Fruit fly (Drosophila melanogaster) whole organism, embryonic: ENCODE data around the gene LysRS.

ENCODE experiments used
- Aef1 ChIP-seq: fragments of 200-800 bp; sonication (Bioruptor generic); IDR thresholded peaks from 3 replicates; pipeline ENCODE4 v1.3.6; 2022; ENCODE audit warnings: missing biosample characterization, missing genetic modification characterization
- Bgb ChIP-seq: fragments of 200-800 bp; sonication (Bioruptor generic); IDR thresholded peaks from 2 replicates; pipeline ENCODE4 v1.3.6; 2022; ENCODE audit warnings: missing biosample characterization, missing genetic modification characterization; ENCODE audit not compliant: partially characterized antibody
- CG10209 ChIP-seq: fragments of 200-800 bp; sonication (Bioruptor generic); optimal IDR thresholded peaks from 3 replicates; lab custom pipeline; 2017; ENCODE audit warnings: missing biosample characterization, mild to moderate bottlenecking, missing genetic modification characterization, missing genetic modification reagents
- CG11696 ChIP-seq: fragments of 200-800 bp; sonication (Bioruptor generic); IDR thresholded peaks from 2 replicates; pipeline ENCODE4 v1.3.6; 2022; ENCODE audit warnings: missing biosample characterization, missing genetic modification characterization
- CG13296 ChIP-seq: fragments of 200-800 bp; sonication (Bioruptor generic); optimal IDR thresholded peaks from 3 replicates; lab custom pipeline; 2018; ENCODE audit warnings: missing biosample characterization, mild to moderate bottlenecking, missing genetic modification characterization
- CG14710 ChIP-seq: fragments of 200-800 bp; sonication (Bioruptor generic); optimal IDR thresholded peaks from 3 replicates; lab custom pipeline; 2019; ENCODE audit warnings: missing biosample characterization, mild to moderate bottlenecking, missing genetic modification characterization, moderate library complexity
- CG15011 ChIP-seq: fragments of 200-800 bp; sonication (Bioruptor generic); optimal IDR thresholded peaks from 3 replicates; lab custom pipeline; 2018; ENCODE audit warnings: missing biosample characterization, mild to moderate bottlenecking, missing genetic modification characterization
- CG15269 ChIP-seq: fragments of 200-800 bp; sonication (Bioruptor generic); optimal IDR thresholded peaks from 2 replicates; lab custom pipeline; 2018; ENCODE audit warnings: missing biosample characterization, mild to moderate bottlenecking, missing genetic modification characterization, moderate library complexity
- CG1792 ChIP-seq: fragments of 200-800 bp; sonication (Bioruptor generic); optimal IDR thresholded peaks from 2 replicates; lab custom pipeline; 2016; ENCODE audit warnings: missing biosample characterization, missing genetic modification characterization
- CG18764 ChIP-seq: fragments of 200-800 bp; sonication (Bioruptor generic); optimal IDR thresholded peaks from 3 replicates; lab custom pipeline; 2016; ENCODE audit warnings: missing biosample characterization, missing genetic modification characterization
- CG2202 ChIP-seq: fragments of 200-800 bp; sonication (Bioruptor generic); optimal IDR thresholded peaks from 2 replicates; lab custom pipeline; 2018; ENCODE audit warnings: missing biosample characterization, mild to moderate bottlenecking, missing genetic modification characterization
- CG31224 ChIP-seq: fragments of 200-800 bp; sonication (Bioruptor generic); IDR thresholded peaks from 2 replicates; pipeline ENCODE4 v1.3.6; 2022; ENCODE audit warnings: missing biosample characterization, missing genetic modification characterization
- CG32772 ChIP-seq: fragments of 200-800 bp; sonication (Bioruptor generic); IDR thresholded peaks from 2 replicates; pipeline ENCODE4 v1.3.6; 2022; ENCODE audit warnings: missing biosample characterization, missing genetic modification characterization
- CG3407 ChIP-seq: fragments of 200-800 bp; sonication (Bioruptor generic); optimal IDR thresholded peaks from 2 replicates; lab custom pipeline; 2018; ENCODE audit warnings: missing biosample characterization, mild to moderate bottlenecking, missing genetic modification characterization
- CG34422 ChIP-seq: fragments of 200-800 bp; sonication (Bioruptor generic); IDR thresholded peaks from 3 replicates; pipeline ENCODE4 v1.3.6; 2022; ENCODE audit warnings: missing biosample characterization, missing genetic modification characterization
- CG3847 ChIP-seq: fragments of 200-800 bp; sonication (Bioruptor generic); IDR thresholded peaks from 2 replicates; pipeline ENCODE4 v1.3.6; 2022; ENCODE audit warnings: missing biosample characterization, missing genetic modification characterization
- CG4424 ChIP-seq: fragments of 200-800 bp; sonication (Bioruptor generic); optimal IDR thresholded peaks from 3 replicates; lab custom pipeline; 2016; ENCODE audit warnings: missing biosample characterization, missing genetic modification characterization
- CG7271 ChIP-seq: fragments of 200-800 bp; sonication (Bioruptor generic); optimal IDR thresholded peaks from 2 replicates; lab custom pipeline; 2018; ENCODE audit warnings: missing biosample characterization, mild to moderate bottlenecking, missing genetic modification characterization, moderate library complexity
- CG8281 ChIP-seq: fragments of 200-800 bp; sonication (Bioruptor generic); optimal IDR thresholded peaks from 2 replicates; lab custom pipeline; 2018; ENCODE audit warnings: missing biosample characterization, mild to moderate bottlenecking, missing genetic modification characterization, moderate library complexity
- CG8478 ChIP-seq: fragments of >200 bp; optimal IDR thresholded peaks from 2 replicates; lab custom pipeline; 2018
- CG9932 ChIP-seq: fragments of 200-800 bp; sonication (Bioruptor generic); IDR thresholded peaks from 2 replicates; pipeline ENCODE4 v1.3.6; 2022; ENCODE audit warnings: missing biosample characterization, missing genetic modification characterization
- CoRest ChIP-seq: fragments of 200-800 bp; sonication (Bioruptor generic); optimal IDR thresholded peaks from 3 replicates; lab custom pipeline; 2018; ENCODE audit warnings: missing biosample characterization, mild to moderate bottlenecking, missing genetic modification characterization, moderate library complexity
- D ChIP-seq, 2 experiments: fragments of 200-800 bp in 1 of 2; fragments of >200 bp in 1 of 2; sonication (Bioruptor generic) in 1 of 2; optimal IDR thresholded peaks; 2 replicates in 1 of 2; 3 replicates in 1 of 2; lab custom pipeline; 2017; ENCODE audit warnings: mild to moderate bottlenecking in 1 of 2, missing biosample characterization in 1 of 2, missing genetic modification characterization in 1 of 2, missing genetic modification reagents in 1 of 2
- Dip2 ChIP-seq: fragments of 200-800 bp; sonication (Bioruptor generic); IDR thresholded peaks from 2 replicates; pipeline ENCODE4 v1.3.6; 2022; ENCODE audit warnings: missing biosample characterization, missing genetic modification characterization
- Drgx ChIP-seq: fragments of 200-800 bp; sonication (Bioruptor generic); IDR thresholded peaks from 2 replicates; pipeline ENCODE4 v1.3.6; 2022; ENCODE audit warnings: missing biosample characterization, missing genetic modification characterization
- Hmr ChIP-seq: fragments of 200-800 bp; sonication (Bioruptor generic); optimal IDR thresholded peaks from 3 replicates; lab custom pipeline; 2017; ENCODE audit warnings: mild to moderate bottlenecking, missing biosample characterization, missing genetic modification reagents, missing genetic modification characterization
- Hsf ChIP-seq: fragments of 200-800 bp; sonication (Bioruptor generic); optimal IDR thresholded peaks from 3 replicates; lab custom pipeline; 2016; ENCODE audit warnings: missing biosample characterization, missing genetic modification characterization
- Myb ChIP-seq: fragments of 200-800 bp; sonication (Bioruptor generic); optimal IDR thresholded peaks from 2 replicates; lab custom pipeline; 2016; ENCODE audit warnings: missing biosample characterization, missing genetic modification characterization
- Nf-YB ChIP-seq: fragments of 200-800 bp; sonication (Bioruptor generic); optimal IDR thresholded peaks from 3 replicates; lab custom pipeline; 2019; ENCODE audit warnings: missing biosample characterization, mild to moderate bottlenecking, missing genetic modification characterization, moderate library complexity
- Scr ChIP-seq: fragments of 200-800 bp; sonication (Bioruptor generic); IDR thresholded peaks from 2 replicates; pipeline ENCODE4 v1.3.6; 2022; ENCODE audit warnings: missing biosample characterization, missing genetic modification characterization; ENCODE audit not compliant: partially characterized antibody
- ab ChIP-seq: fragments of 200-800 bp; sonication (Bioruptor generic); optimal IDR thresholded peaks from 2 replicates; lab custom pipeline; 2016; ENCODE audit warnings: missing biosample characterization, missing genetic modification characterization
- bsh ChIP-seq, 2 experiments: fragments of 200-800 bp; sonication (Bioruptor generic); optimal IDR thresholded peaks; 2 replicates each; lab custom pipeline; 2017 to 2018; ENCODE audit warnings: mild to moderate bottlenecking in 2 of 2, missing biosample characterization in 2 of 2, missing genetic modification characterization in 2 of 2, moderate library complexity in 1 of 2
- chinmo ChIP-seq: fragments of 200-800 bp; sonication (Bioruptor generic); IDR thresholded peaks from 4 replicates; pipeline ENCODE4 v1.3.6; 2022; ENCODE audit warnings: missing biosample characterization, missing genetic modification characterization; ENCODE audit not compliant: partially characterized antibody
- corto ChIP-seq: fragments of 200-800 bp; sonication (Bioruptor generic); optimal IDR thresholded peaks from 2 replicates; lab custom pipeline; 2016; ENCODE audit warnings: missing biosample characterization, mild to moderate bottlenecking, missing genetic modification characterization, moderate library complexity
- crp ChIP-seq, 2 experiments: fragments of 200-800 bp; sonication (Bioruptor generic); optimal IDR thresholded peaks; 2 replicates in 1 of 2; 3 replicates in 1 of 2; lab custom pipeline; 2017; ENCODE audit warnings: missing biosample characterization in 2 of 2, missing genetic modification characterization in 2 of 2, mild to moderate bottlenecking in 1 of 2, moderate library complexity in 1 of 2
- dan ChIP-seq: fragments of 200-800 bp; sonication (Bioruptor generic); IDR thresholded peaks from 2 replicates; pipeline ENCODE4 v1.3.6; 2022; ENCODE audit warnings: missing biosample characterization, missing genetic modification characterization
- dmrt99B ChIP-seq: fragments of 200-800 bp; sonication (Bioruptor generic); optimal IDR thresholded peaks from 2 replicates; lab custom pipeline; 2018; ENCODE audit warnings: missing biosample characterization, mild to moderate bottlenecking, missing genetic modification characterization, moderate library complexity
- esg ChIP-seq: fragments of 200-800 bp; sonication (Bioruptor generic); conservative IDR thresholded peaks from 2 replicates; pipeline ENCODE4 v1.3.6; 2022; ENCODE audit warnings: missing biosample characterization, missing genetic modification characterization
- jing ChIP-seq: fragments of 200-800 bp; sonication (Bioruptor generic); optimal IDR thresholded peaks from 2 replicates; lab custom pipeline; 2018; ENCODE audit warnings: missing biosample characterization, mild to moderate bottlenecking, missing genetic modification characterization
- klu ChIP-seq: fragments of 200-800 bp; sonication (Bioruptor generic); IDR thresholded peaks from 2 replicates; pipeline ENCODE4 v1.3.6; 2022; ENCODE audit warnings: missing biosample characterization, missing genetic modification characterization
- lbe ChIP-seq: fragments of 200-800 bp; sonication (Bioruptor generic); optimal IDR thresholded peaks from 2 replicates; lab custom pipeline; 2016; ENCODE audit warnings: missing biosample characterization, mild to moderate bottlenecking, missing genetic modification characterization
- maf-S ChIP-seq: fragments of 200-800 bp; sonication (Bioruptor generic); optimal IDR thresholded peaks from 2 replicates; lab custom pipeline; 2016; ENCODE audit warnings: missing biosample characterization, missing genetic modification characterization
- otp ChIP-seq: fragments of 200-800 bp; sonication (Bioruptor generic); IDR thresholded peaks from 3 replicates; pipeline ENCODE4, ENCODE4 v1.3.6; 2022; ENCODE audit warnings: missing biosample characterization, missing genetic modification characterization
- pita ChIP-seq: fragments of 200-800 bp; sonication (Bioruptor generic); optimal IDR thresholded peaks from 2 replicates; lab custom pipeline; 2017; ENCODE audit warnings: missing biosample characterization, mild to moderate bottlenecking, missing genetic modification characterization
- pros ChIP-seq: fragments of 200-800 bp; sonication (Bioruptor generic); optimal IDR thresholded peaks from 3 replicates; lab custom pipeline; 2019; ENCODE audit warnings: missing biosample characterization, mild to moderate bottlenecking, missing genetic modification characterization, moderate library complexity
- run ChIP-seq: fragments of 200-800 bp; sonication (Bioruptor generic); optimal IDR thresholded peaks from 3 replicates; lab custom pipeline; 2018; ENCODE audit warnings: missing biosample characterization, mild to moderate bottlenecking, missing genetic modification characterization
- sens-2 ChIP-seq: fragments of 200-800 bp; sonication (Bioruptor generic); IDR thresholded peaks from 2 replicates; pipeline ENCODE4 v1.3.6; 2022; ENCODE audit warnings: missing biosample characterization, missing genetic modification characterization
- sisA ChIP-seq: fragments of 200-800 bp; sonication (Bioruptor generic); IDR thresholded peaks from 2 replicates; pipeline ENCODE4 v1.3.6; 2022; ENCODE audit warnings: missing biosample characterization, missing genetic modification characterization
- tin ChIP-seq: fragments of 200-800 bp; sonication (Bioruptor generic); optimal IDR thresholded peaks from 3 replicates; lab custom pipeline; 2016; ENCODE audit warnings: missing biosample characterization, missing genetic modification characterization
- usp ChIP-seq: fragments of >200 bp; optimal IDR thresholded peaks from 2 replicates; lab custom pipeline; 2017; ENCODE audit warnings: missing biosample characterization, missing genetic modification characterization

The LysRS gene

DNA sequence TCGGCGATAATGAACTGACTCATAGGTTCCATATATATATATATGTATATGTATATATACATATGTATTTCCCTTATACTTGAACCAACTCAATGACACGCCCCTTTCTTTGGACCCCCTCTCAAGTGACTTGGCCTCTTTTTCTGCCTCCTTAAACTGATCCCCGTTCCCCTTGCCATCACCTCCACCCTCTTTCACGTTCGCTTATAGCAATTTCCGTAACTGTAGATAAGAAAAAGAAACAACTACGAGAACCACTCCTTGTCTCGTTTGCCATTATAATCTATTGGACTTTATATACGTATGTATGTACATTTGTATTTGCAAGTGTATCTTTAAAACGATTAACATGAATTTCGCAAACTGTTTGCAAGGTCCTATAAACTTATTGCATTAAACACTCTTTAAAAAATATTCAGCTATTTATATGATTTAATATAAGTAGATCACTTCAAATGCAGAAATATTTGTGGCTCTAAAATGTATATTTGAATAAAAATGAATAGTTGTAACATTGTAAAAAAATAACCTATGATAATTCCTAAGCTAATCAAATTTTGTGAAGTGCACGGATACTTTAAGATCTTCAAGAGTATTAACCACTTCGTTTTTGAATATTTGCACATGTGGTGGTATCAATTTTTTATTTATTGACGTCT is 25.9 kb downstream of the LysRS start (continued):
- TF ChIP-seq lbe (GFP tag; lab: Kevin White, UChicago), result peak; percentile 44
- no peak for TF ChIP-seq crp (GFP tag; optimal IDR thresholded peaks at IDR 0.05; lab: Kevin White, UChicago)
- no peak for TF ChIP-seq CG18764 (GFP tag; lab: Kevin White, UChicago)
- peak; percentile 10 for TF ChIP-seq CG8281 (tag; lab: Kevin White, UChicago)
- no peak for TF ChIP-seq Hsf (GFP tag; lab: Kevin White, UChicago)
- TF ChIP-seq CG32772 (GFP tag; lab: Robert Waterston, UW), result no peak
- TF ChIP-seq bsh (GFP tag; optimal IDR thresholded peaks at IDR 0.05; lab: Kevin White, UChicago), result peak in 1 of 2 experiments; percentile 14
- TF ChIP-seq CG4424 (GFP tag; lab: Kevin White, UChicago), result no peak
- no peak for TF ChIP-seq CG3407 (GFP tag; lab: Kevin White, UChicago)
- TF ChIP-seq CG8478 (lab: Kevin White, UChicago), result no peak
- TF ChIP-seq Drgx (GFP tag; lab: Robert Waterston, UW), result peak; percentile 51; the same call in 1 of the 2 replicates
- no peak for TF ChIP-seq esg (GFP tag; lab: Robert Waterston, UW)
- TF ChIP-seq CG31224 (GFP tag; lab: Robert Waterston, UW), result no peak
- no peak for TF ChIP-seq run
- TF ChIP-seq CG11696, result no peak
- TF ChIP-seq maf-S (GFP tag; lab: Kevin White, UChicago), result no peak
- TF ChIP-seq CG3847 (GFP tag; lab: Robert Waterston, UW), result no peak
- TF ChIP-seq CG10209 (GFP tag; lab: Kevin White, UChicago), result no peak
- no peak for TF ChIP-seq pita (GFP tag; lab: Kevin White, UChicago)
- no peak for TF ChIP-seq chinmo (GFP tag; lab: Robert Waterston, UW)
- no peak for TF ChIP-seq CG7271 (tag; lab: Kevin White, UChicago)
- no peak for TF ChIP-seq CG2202 (tag; lab: Kevin White, UChicago)
- peak; percentile 8 for TF ChIP-seq CG13296
- TF ChIP-seq ab (GFP tag; lab: Kevin White, UChicago), result no peak
- TF ChIP-seq CG15011 (GFP tag; lab: Kevin White, UChicago), result peak; percentile 36
- no peak for TF ChIP-seq Scr (GFP tag; lab: Robert Waterston, UW)
- no peak for TF ChIP-seq CG9932 (GFP tag; lab: Robert Waterston, UW)
- TF ChIP-seq klu (GFP tag; lab: Robert Waterston, UW), result no peak
- TF ChIP-seq CG15269 (tag; lab: Kevin White, UChicago), result peak; percentile 6
- TF ChIP-seq CG14710 (tag; lab: Kevin White, UChicago), result no peak
- TF ChIP-seq Aef1 (GFP tag; lab: Robert Waterston, UW), result no peak
- peak; percentile 70 for TF ChIP-seq Hmr
- TF ChIP-seq dan (GFP tag; lab: Robert Waterston, UW), result no peak
- no peak for TF ChIP-seq tin (GFP tag; lab: Kevin White, UChicago)
- TF ChIP-seq corto, result no peak
- no peak for TF ChIP-seq CG1792 (GFP tag; lab: Kevin White, UChicago)
- TF ChIP-seq Nf-YB (GFP tag; lab: Kevin White, UChicago), result no peak
- no peak for TF ChIP-seq pros (GFP tag; lab: Kevin White, UChicago)
- no peak for TF ChIP-seq otp (GFP tag; lab: Robert Waterston, UW)
- no peak for TF ChIP-seq Dip2 (GFP tag; lab: Robert Waterston, UW)
- TF ChIP-seq usp (GFP tag; lab: Kevin White, UChicago), result no peak
- no peak for TF ChIP-seq sens-2 (GFP tag; lab: Robert Waterston, UW)
- no peak for TF ChIP-seq D (optimal IDR thresholded peaks at IDR 0.05; lab: Kevin White, UChicago)
- no peak for TF ChIP-seq D (GFP tag; optimal IDR thresholded peaks at IDR 0.05; lab: Kevin White, UChicago)
- TF ChIP-seq jing, result no peak
- no peak for TF ChIP-seq sisA (GFP tag; lab: Robert Waterston, UW)
- TF ChIP-seq CG34422 (GFP tag; lab: Robert Waterston, UW), result no peak
- TF ChIP-seq Bgb (GFP tag; lab: Robert Waterston, UW), result no peak
- no peak for TF ChIP-seq dmrt99B (tag; lab: Kevin White, UChicago)
- TF ChIP-seq Myb (GFP tag; lab: Kevin White, UChicago), result no peak
- peak; percentile 48 for TF ChIP-seq CoRest
